Worm (Caenorhabditis elegans): ENCODE measurements around the gene C40H5.2.

DNA sequence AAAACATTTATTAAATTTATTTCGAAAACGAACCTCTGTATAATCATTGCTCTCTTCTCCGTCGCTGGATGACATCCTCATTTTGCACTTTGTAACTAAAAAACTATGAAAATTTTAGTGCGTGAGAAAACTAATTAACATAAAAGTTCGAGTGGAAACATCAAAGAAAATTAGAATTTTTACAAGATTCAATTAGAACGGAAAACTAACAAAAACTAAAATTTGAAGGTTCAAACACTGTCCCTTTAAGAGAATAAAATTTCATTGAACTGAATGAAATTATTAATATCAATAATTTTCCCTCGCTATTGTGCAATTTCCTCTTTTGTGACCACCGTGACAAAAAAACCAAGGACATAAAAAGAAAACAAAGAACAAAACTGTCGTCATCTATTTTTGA is 8.8 kb upstream of the C40H5.2 start, which contains the start of gene D1053.3:
- TF ChIP-seq nhr-237 (tag; optimal IDR thresholded peaks at IDR 0.05) (no peak), snpc-4 (tag; optimal IDR thresholded peaks at IDR 0.05) (no peak), lin-39 (tag; optimal IDR thresholded peaks at IDR 0.05) (no peak), zag-1 (tag; optimal IDR thresholded peaks at IDR 0.05) (no peak), nhr-10 (tag; optimal IDR thresholded peaks at IDR 0.05) (no peak), nhr-11 (tag; optimal IDR thresholded peaks at IDR 0.05) (no peak), nhr-77 (tag; optimal IDR thresholded peaks at IDR 0.05) (no peak), sma-3 (GFP tag; optimal IDR thresholded peaks at IDR 0.05) (no peak), unc-62 (GFP tag; optimal IDR thresholded peaks at IDR 0.05) (no peak)

Measured in whole organism, L2 larva.